Fruit fly (Drosophila melanogaster) whole organism, embryonic: Measurements from ENCODE around the gene CG6441.
A peak's percentile ranks its signal among the peaks of the same experiment; 100 is the strongest.

Experiments used
- Abd-B ChIP-seq: fragments of 200-800 bp; sonication (Bioruptor generic); optimal IDR thresholded peaks from 2 replicates; lab custom pipeline; 2018; ENCODE audit warnings: missing biosample characterization, mild to moderate bottlenecking, missing genetic modification characterization, moderate library complexity
- CG10274 ChIP-seq: fragments of 200-800 bp; sonication (Bioruptor generic); optimal IDR thresholded peaks from 3 replicates; lab custom pipeline; 2017; ENCODE audit warnings: missing biosample characterization, mild to moderate bottlenecking, missing genetic modification characterization
- CG10321 ChIP-seq: fragments of 200-800 bp; sonication (Bioruptor generic); IDR thresholded peaks from 2 replicates; pipeline ENCODE4 v1.3.6; 2022; ENCODE audit warnings: missing biosample characterization, missing genetic modification characterization
- CG15011 ChIP-seq: fragments of 200-800 bp; sonication (Bioruptor generic); optimal IDR thresholded peaks from 3 replicates; lab custom pipeline; 2018; ENCODE audit warnings: missing biosample characterization, mild to moderate bottlenecking, missing genetic modification characterization
- CG17385 ChIP-seq: fragments of 200-800 bp; sonication (Bioruptor generic); optimal IDR thresholded peaks from 3 replicates; lab custom pipeline; 2018; ENCODE audit warnings: missing biosample characterization, mild to moderate bottlenecking, missing genetic modification characterization
- CG17912 ChIP-seq: fragments of 200-800 bp; sonication (Bioruptor generic); optimal IDR thresholded peaks from 2 replicates; lab custom pipeline; 2018; ENCODE audit warnings: missing biosample characterization, mild to moderate bottlenecking, missing genetic modification characterization
- CG3407 ChIP-seq: fragments of 200-800 bp; sonication (Bioruptor generic); optimal IDR thresholded peaks from 2 replicates; lab custom pipeline; 2018; ENCODE audit warnings: missing biosample characterization, mild to moderate bottlenecking, missing genetic modification characterization
- CG34376 ChIP-seq: fragments of 200-800 bp; sonication (Bioruptor generic); optimal IDR thresholded peaks from 2 replicates; lab custom pipeline; 2018; ENCODE audit warnings: missing biosample characterization, mild to moderate bottlenecking, missing genetic modification characterization
- CG6272 ChIP-seq: fragments of 200-800 bp; sonication (Bioruptor generic); IDR thresholded peaks from 2 replicates; pipeline ENCODE4 v1.3.6; 2022; ENCODE audit warnings: missing biosample characterization, missing genetic modification characterization
- CG7271 ChIP-seq: fragments of 200-800 bp; sonication (Bioruptor generic); optimal IDR thresholded peaks from 2 replicates; lab custom pipeline; 2018; ENCODE audit warnings: missing biosample characterization, mild to moderate bottlenecking, missing genetic modification characterization, moderate library complexity
- CG7786 ChIP-seq: fragments of 200-800 bp; sonication (Bioruptor generic); optimal IDR thresholded peaks from 2 replicates; lab custom pipeline; 2016; ENCODE audit warnings: missing biosample characterization, missing genetic modification characterization
- CG7928 ChIP-seq: fragments of 200-800 bp; sonication (Bioruptor generic); optimal IDR thresholded peaks from 2 replicates; lab custom pipeline; 2017; ENCODE audit warnings: missing biosample characterization, mild to moderate bottlenecking, missing genetic modification characterization
- Fer2 ChIP-seq: fragments of 200-800 bp; sonication (Bioruptor generic); optimal IDR thresholded peaks from 2 replicates; lab custom pipeline; 2018; ENCODE audit warnings: missing biosample characterization, mild to moderate bottlenecking, missing genetic modification characterization, moderate library complexity
- HHEX ChIP-seq: fragments of 200-800 bp; sonication (Bioruptor generic); optimal IDR thresholded peaks from 3 replicates; lab custom pipeline; 2017; ENCODE audit warnings: missing biosample characterization, mild to moderate bottlenecking, missing genetic modification characterization, missing genetic modification reagents
- Hr78 ChIP-seq, 2 experiments: fragments of 200-800 bp in 1 of 2; fragments of >200 bp in 1 of 2; sonication (Bioruptor generic) in 1 of 2; optimal IDR thresholded peaks; 2 replicates each; lab custom pipeline; 2017 to 2019; ENCODE audit warnings: missing biosample characterization in 2 of 2, missing genetic modification characterization in 2 of 2, mild to moderate bottlenecking in 1 of 2, moderate library complexity in 1 of 2
- Med ChIP-seq: fragments of 200-800 bp; sonication (Bioruptor generic); peaks from one replicate; lab custom pipeline; 2016; ENCODE audit warnings: missing biosample characterization, missing genetic modification characterization, mild to moderate bottlenecking, inconsistent platforms, moderate library complexity
- Mes4 ChIP-seq: fragments of 200-800 bp; sonication (Bioruptor generic); optimal IDR thresholded peaks from 2 replicates; lab custom pipeline; 2016; ENCODE audit warnings: missing biosample characterization, missing genetic modification characterization
- Pdp1 ChIP-seq, 2 experiments: fragments of 200-800 bp; sonication (Bioruptor generic); optimal IDR thresholded peaks; 3 replicates each; lab custom pipeline; 2016; ENCODE audit warnings: missing biosample characterization in 2 of 2, missing genetic modification characterization in 2 of 2, mild to moderate bottlenecking in 1 of 2, moderate library complexity in 1 of 2
- Sry-δ ChIP-seq: fragments of 200-800 bp; sonication (Bioruptor generic); optimal IDR thresholded peaks from 2 replicates; lab custom pipeline; 2016; ENCODE audit warnings: missing biosample characterization, missing genetic modification characterization
- cg ChIP-seq: fragments of 200-800 bp; sonication (Bioruptor generic); optimal IDR thresholded peaks from 3 replicates; lab custom pipeline; 2019; ENCODE audit warnings: missing biosample characterization, mild to moderate bottlenecking, missing genetic modification characterization, moderate library complexity
- chinmo ChIP-seq: fragments of 200-800 bp; sonication (Bioruptor generic); IDR thresholded peaks from 4 replicates; pipeline ENCODE4 v1.3.6; 2022; ENCODE audit warnings: missing biosample characterization, missing genetic modification characterization; ENCODE audit not compliant: partially characterized antibody
- crp ChIP-seq, 2 experiments: fragments of 200-800 bp; sonication (Bioruptor generic); optimal IDR thresholded peaks; 2 replicates in 1 of 2; 3 replicates in 1 of 2; lab custom pipeline; 2017; ENCODE audit warnings: missing biosample characterization in 2 of 2, missing genetic modification characterization in 2 of 2, mild to moderate bottlenecking in 1 of 2, moderate library complexity in 1 of 2
- ems ChIP-seq: fragments of 200-800 bp; sonication (Bioruptor generic); optimal IDR thresholded peaks from 3 replicates; lab custom pipeline; 2016; ENCODE audit warnings: missing biosample characterization, missing genetic modification characterization
- eve ChIP-seq, 2 experiments: fragments of >200 bp; optimal IDR thresholded peaks; 2 replicates each; lab custom pipeline; 2017; ENCODE audit warnings: missing biosample characterization in 2 of 2, missing genetic modification characterization in 2 of 2
- grn ChIP-seq: fragments of 200-800 bp; sonication (Bioruptor generic); optimal IDR thresholded peaks from 3 replicates; lab custom pipeline; 2017; ENCODE audit warnings: missing biosample characterization, missing genetic modification characterization
- gro ChIP-seq: fragments of 200-800 bp; sonication (Bioruptor generic); optimal IDR thresholded peaks from 2 replicates; lab custom pipeline; 2016; ENCODE audit warnings: missing biosample characterization, missing genetic modification characterization
- ham ChIP-seq: fragments of 200-800 bp; sonication (Bioruptor generic); IDR thresholded peaks from 2 replicates; pipeline ENCODE4 v1.3.6; 2022; ENCODE audit warnings: missing biosample characterization, missing genetic modification characterization
- hkb ChIP-seq, 2 experiments: fragments of 200-800 bp in 1 of 2; fragments of >200 bp in 1 of 2; sonication (Bioruptor generic) in 1 of 2; IDR thresholded peaks in 1 of 2; optimal IDR thresholded peaks in 1 of 2; 2 replicates each; pipeline versions ENCODE4 v1.3.6 to Lab custom; 2017 to 2022; ENCODE audit warnings: missing biosample characterization in 1 of 2, missing genetic modification characterization in 1 of 2
- jigr1 ChIP-seq: fragments of 200-800 bp; sonication (Bioruptor generic); IDR thresholded peaks from 3 replicates; pipeline ENCODE4 v1.3.6; 2022; ENCODE audit warnings: missing biosample characterization, missing genetic modification characterization
- jing ChIP-seq: fragments of 200-800 bp; sonication (Bioruptor generic); optimal IDR thresholded peaks from 2 replicates; lab custom pipeline; 2018; ENCODE audit warnings: missing biosample characterization, mild to moderate bottlenecking, missing genetic modification characterization
- jumu ChIP-seq: fragments of 200-800 bp; sonication (Bioruptor generic); optimal IDR thresholded peaks from 3 replicates; lab custom pipeline; 2016; ENCODE audit warnings: missing biosample characterization, missing genetic modification characterization
- onecut ChIP-seq: fragments of 200-800 bp; sonication (Bioruptor generic); IDR thresholded peaks from 2 replicates; pipeline ENCODE4 v1.3.6; 2022; ENCODE audit warnings: missing biosample characterization, missing genetic modification characterization
- row ChIP-seq: fragments of 200-800 bp; sonication (Bioruptor generic); IDR thresholded peaks from 3 replicates; pipeline ENCODE4 v1.3.6; 2022; ENCODE audit warnings: missing biosample characterization, missing genetic modification characterization
- sens ChIP-seq: fragments of 200-800 bp; sonication (Bioruptor generic); peaks from one replicate; lab custom pipeline; 2016; ENCODE audit warnings: missing biosample characterization, missing genetic modification characterization
- sug ChIP-seq: fragments of 200-800 bp; optimal IDR thresholded peaks from 2 replicates; lab custom pipeline; 2019; ENCODE audit warnings: missing biosample characterization, mild to moderate bottlenecking, missing genetic modification characterization, moderate library complexity
- unc-4 ChIP-seq: fragments of 200-800 bp; sonication (Bioruptor generic); IDR thresholded peaks from 2 replicates; pipeline ENCODE4 v1.3.6; 2022; ENCODE audit warnings: missing biosample characterization, missing genetic modification characterization; ENCODE audit not compliant: partially characterized antibody

The CG6441 gene

DNA sequence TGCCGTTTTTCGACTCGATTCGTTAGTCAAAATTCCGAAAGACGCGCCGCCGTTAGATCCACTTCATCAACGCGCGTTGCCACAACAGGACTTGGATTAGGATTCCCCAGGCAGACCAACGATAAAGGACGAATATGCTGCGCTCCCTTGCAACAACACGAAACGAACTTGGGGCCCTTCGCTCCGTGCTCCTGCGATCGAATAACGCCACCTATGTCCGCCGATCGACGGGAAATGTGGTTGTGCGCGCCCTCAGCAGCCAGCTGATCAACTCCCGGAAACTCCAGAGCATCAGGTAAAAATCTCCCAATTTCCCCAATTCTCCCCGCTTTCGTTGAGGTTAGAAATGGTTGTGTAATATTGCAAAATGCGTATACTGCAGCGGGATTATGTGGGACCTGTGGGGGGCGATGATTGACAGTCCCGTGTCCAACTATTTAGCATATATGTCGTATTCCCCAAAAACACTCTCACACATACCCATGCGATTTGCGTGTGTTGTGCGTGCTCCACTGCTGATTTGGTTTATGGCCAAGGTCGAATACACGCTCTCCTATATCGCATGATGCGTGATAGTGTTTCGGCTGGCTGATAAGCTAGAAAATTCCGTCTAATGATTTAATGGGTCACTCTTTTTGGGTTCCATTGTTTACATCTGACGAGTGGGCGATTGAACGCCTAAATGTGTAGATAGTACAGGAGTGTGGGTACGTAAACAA is 47.3 kb upstream of the CG6441 start (continued):
- TF ChIP-seq ham (GFP tag; lab: Robert Waterston, UW) (no peak), Abd-B (GFP tag; lab: Kevin White, UChicago) (no peak), crp (GFP tag; optimal IDR thresholded peaks at IDR 0.05; lab: Kevin White, UChicago) (peak in 1 of 2 experiments; percentile 29), CG17385 (GFP tag; lab: Kevin White, UChicago) (no peak), unc-4 (GFP tag; lab: Robert Waterston, UW) (no peak), cg (GFP tag; lab: Kevin White, UChicago) (peak; percentile 57), jing (GFP tag; lab: Kevin White, UChicago) (no peak), gro (peak; percentile 8)

dm6 chr2L:7427786-7428137 is 46.7 kb upstream of the CG6441 start:
- TF ChIP-seq Sry-δ (GFP tag; lab: Kevin White, UChicago) (no peak), jigr1 (GFP tag; lab: Robert Waterston, UW) (no peak), eve (GFP tag; optimal IDR thresholded peaks at IDR 0.05; lab: Kevin White, UChicago) (peak in 1 of 2 experiments; percentile 57), jumu (GFP tag; lab: Kevin White, UChicago) (no peak), sens (GFP tag; lab: Kevin White, UChicago) (peak; percentile 77), ems (no peak), CG17912 (no peak), Fer2 (tag; lab: Kevin White, UChicago) (no peak), ham (GFP tag; lab: Robert Waterston, UW) (no peak)

- TF ChIP-seq HHEX (GFP tag; lab: Kevin White, UChicago) (no peak), Pdp1 (GFP tag; optimal IDR thresholded peaks at IDR 0.05; lab: Kevin White, UChicago) (peak in 1 of 2 experiments; percentile 83), CG3407 (GFP tag; lab: Kevin White, UChicago) (no peak), CG10274 (GFP tag; lab: Kevin White, UChicago) (no peak), CG7786 (GFP tag; lab: Kevin White, UChicago) (no peak), onecut (GFP tag; lab: Robert Waterston, UW) (no peak), row (GFP tag; lab: Robert Waterston, UW) (no peak), CG10321 (GFP tag; lab: Robert Waterston, UW) (no peak), sens (GFP tag; lab: Kevin White, UChicago) (peak; percentile 54), CG7271 (tag; lab: Kevin White, UChicago) (no peak), CG15011 (GFP tag; lab: Kevin White, UChicago) (no peak)
Measured at dm6 chr2L:7430313-7430712, 44.2 kb upstream of the CG6441 start.

- TF ChIP-seq Pdp1 (GFP tag; optimal IDR thresholded peaks at IDR 0.05; lab: Kevin White, UChicago) (peak in 1 of 2 experiments; percentile 90), CG34376 (GFP tag; lab: Kevin White, UChicago) (peak; percentile 56), Mes4 (GFP tag; lab: Kevin White, UChicago) (no peak), Hr78 (GFP tag; optimal IDR thresholded peaks at IDR 0.05; lab: Kevin White, UChicago) (peak in 1 of 2 experiments; percentile 76), Med (GFP tag; lab: Kevin White, UChicago) (peak; percentile 1), sens (GFP tag; lab: Kevin White, UChicago) (peak; percentile 71), sug (tag; lab: Kevin White, UChicago) (peak; percentile 32), chinmo (GFP tag; lab: Robert Waterston, UW) (0 out of 4 replicates have a peak, but pooled peaks have one; percentile 52), CG6272 (no peak), hkb (optimal IDR thresholded peaks at IDR 0.05; lab: Kevin White, UChicago) (no peak), hkb (GFP tag; IDR thresholded peaks at IDR 0.05; lab: Robert Waterston, UW) (no peak), eve (GFP tag; optimal IDR thresholded peaks at IDR 0.05; lab: Kevin White, UChicago) (peak in 1 of 2 experiments; percentile 23), CG7928 (GFP tag; lab: Kevin White, UChicago) (no peak), grn (GFP tag; lab: Kevin White, UChicago) (peak; percentile 30)
Measured at dm6 chr2L:7431861-7432601, 42.5 kb upstream of the CG6441 start.
